Fruit fly (Drosophila melanogaster) whole organism, embryonic: ENCODE results near the gene Pex11c.

ENCODE experiments used
- Antp ChIP-seq: fragments of 200-800 bp; sonication (Bioruptor generic); optimal IDR thresholded peaks from 3 replicates; lab custom pipeline; 2016; ENCODE audit warnings: missing biosample characterization, missing genetic modification characterization
- BEAF-32 ChIP-seq: fragments of 200-800 bp; sonication (Bioruptor generic); optimal IDR thresholded peaks from 3 replicates; lab custom pipeline; 2017; ENCODE audit warnings: missing biosample characterization, missing genetic modification characterization, mild to moderate bottlenecking, moderate library complexity, missing genetic modification reagents
- C15 ChIP-seq: fragments of 200-800 bp; sonication (Bioruptor generic); IDR thresholded peaks from 3 replicates; pipeline ENCODE4 v1.3.6; 2022; ENCODE audit warnings: missing biosample characterization, missing genetic modification characterization
- CG11093 ChIP-seq: fragments of 200-800 bp; sonication (Bioruptor generic); IDR thresholded peaks from 3 replicates; pipeline ENCODE4 v1.3.6; 2022; ENCODE audit warnings: missing biosample characterization, missing genetic modification characterization
- CG12155 ChIP-seq: fragments of 200-800 bp; sonication (Bioruptor generic); optimal IDR thresholded peaks from 3 replicates; lab custom pipeline; 2016; ENCODE audit warnings: missing biosample characterization, missing genetic modification characterization
- CG12391 ChIP-seq: fragments of 200-800 bp; sonication (Bioruptor generic); optimal IDR thresholded peaks from 3 replicates; lab custom pipeline; 2018; ENCODE audit warnings: missing biosample characterization, mild to moderate bottlenecking, missing genetic modification characterization, moderate library complexity
- CG14441 ChIP-seq: fragments of 200-800 bp; sonication (Bioruptor generic); IDR thresholded peaks from 2 replicates; pipeline ENCODE4 v1.3.6; 2022; ENCODE audit warnings: missing biosample characterization, missing genetic modification characterization
- CG14965 ChIP-seq: fragments of 200-800 bp; sonication (Bioruptor generic); optimal IDR thresholded peaks from 2 replicates; lab custom pipeline; 2016; ENCODE audit warnings: missing biosample characterization, missing genetic modification characterization, borderline replicate concordance
- CG1529 ChIP-seq: fragments of 200-800 bp; sonication (Bioruptor generic); optimal IDR thresholded peaks from 3 replicates; lab custom pipeline; 2018; ENCODE audit warnings: missing biosample characterization, missing genetic modification characterization
- CG15479 ChIP-seq: fragments of 200-800 bp; sonication (Bioruptor generic); optimal IDR thresholded peaks from 3 replicates; lab custom pipeline; 2019; ENCODE audit warnings: missing biosample characterization, mild to moderate bottlenecking, missing genetic modification characterization, moderate library complexity
- CG17328 ChIP-seq: fragments of 200-800 bp; sonication (Bioruptor generic); IDR thresholded peaks from 2 replicates; pipeline ENCODE4 v1.3.6; 2022; ENCODE audit warnings: missing biosample characterization, missing genetic modification characterization
- CG17361 ChIP-seq: fragments of 200-800 bp; sonication (Bioruptor generic); IDR thresholded peaks from 3 replicates; pipeline ENCODE4 v1.3.6; 2022; ENCODE audit warnings: missing biosample characterization, missing genetic modification characterization
- CG17568 ChIP-seq: fragments of 200-800 bp; sonication (Bioruptor generic); optimal IDR thresholded peaks from 2 replicates; lab custom pipeline; 2018; ENCODE audit warnings: missing biosample characterization, mild to moderate bottlenecking, missing genetic modification characterization, moderate library complexity
- CG17612 ChIP-seq: fragments of 200-800 bp; sonication (Bioruptor generic); IDR thresholded peaks from 2 replicates; pipeline ENCODE4 v1.3.6; 2022; ENCODE audit warnings: missing biosample characterization, missing genetic modification characterization
- CG18262 ChIP-seq: fragments of 200-800 bp; optimal IDR thresholded peaks from 3 replicates; lab custom pipeline; 2019; ENCODE audit warnings: missing biosample characterization, mild to moderate bottlenecking, missing genetic modification characterization, moderate library complexity
- CG2129 ChIP-seq: fragments of 200-800 bp; sonication (Bioruptor generic); IDR thresholded peaks from 2 replicates; pipeline ENCODE4 v1.3.6; 2022; ENCODE audit warnings: missing biosample characterization, missing genetic modification characterization; ENCODE audit not compliant: partially characterized antibody
- CG2199 ChIP-seq: fragments of 200-800 bp; sonication (Bioruptor generic); IDR thresholded peaks from 3 replicates; pipeline ENCODE4 v1.3.6; 2022; ENCODE audit warnings: missing biosample characterization, missing genetic modification characterization
- CG31224 ChIP-seq: fragments of 200-800 bp; sonication (Bioruptor generic); IDR thresholded peaks from 2 replicates; pipeline ENCODE4 v1.3.6; 2022; ENCODE audit warnings: missing biosample characterization, missing genetic modification characterization
- CG3407 ChIP-seq: fragments of 200-800 bp; sonication (Bioruptor generic); optimal IDR thresholded peaks from 2 replicates; lab custom pipeline; 2018; ENCODE audit warnings: missing biosample characterization, mild to moderate bottlenecking, missing genetic modification characterization
- CG3838 ChIP-seq: fragments of 200-800 bp; sonication (Bioruptor generic); optimal IDR thresholded peaks from 3 replicates; lab custom pipeline; 2016; ENCODE audit warnings: missing biosample characterization, missing genetic modification characterization
- CG4328 ChIP-seq: fragments of 200-800 bp; sonication (Bioruptor generic); optimal IDR thresholded peaks from 3 replicates; lab custom pipeline; 2017; ENCODE audit warnings: missing biosample characterization, missing genetic modification reagents, missing genetic modification characterization
- CG4730 ChIP-seq: fragments of 200-800 bp; sonication (Bioruptor generic); IDR thresholded peaks from 2 replicates; pipeline ENCODE4 v1.3.6; 2022; ENCODE audit warnings: missing biosample characterization, missing genetic modification characterization
- CG7271 ChIP-seq: fragments of 200-800 bp; sonication (Bioruptor generic); optimal IDR thresholded peaks from 2 replicates; lab custom pipeline; 2018; ENCODE audit warnings: missing biosample characterization, mild to moderate bottlenecking, missing genetic modification characterization, moderate library complexity
- CG7963 ChIP-seq: fragments of 200-800 bp; sonication (Bioruptor generic); IDR thresholded peaks from 3 replicates; pipeline ENCODE4 v1.3.6; 2022; ENCODE audit warnings: missing biosample characterization, missing genetic modification characterization; ENCODE audit not compliant: partially characterized antibody
- CG8290 ChIP-seq, 3 experiments: fragments of 200-800 bp; sonication (Bioruptor generic); optimal IDR thresholded peaks; 2 replicates each; lab custom pipeline; 2016 to 2019; ENCODE audit warnings: missing biosample characterization in 3 of 3, missing genetic modification characterization in 3 of 3, mild to moderate bottlenecking in 2 of 3, moderate library complexity in 1 of 3
- Chrac-16 ChIP-seq: fragments of 200-800 bp; sonication (Bioruptor generic); optimal IDR thresholded peaks from 3 replicates; lab custom pipeline; 2016; ENCODE audit warnings: missing biosample characterization, missing genetic modification characterization
- Doc2 ChIP-seq: fragments of 200-800 bp; sonication (Bioruptor generic); IDR thresholded peaks from 2 replicates; pipeline ENCODE4 v1.3.6; 2022; ENCODE audit warnings: missing biosample characterization, missing genetic modification characterization
- Ets97D ChIP-seq: fragments of 200-800 bp; sonication (Bioruptor generic); optimal IDR thresholded peaks from 3 replicates; lab custom pipeline; 2016; ENCODE audit warnings: missing biosample characterization, missing genetic modification characterization
- Hmx ChIP-seq: fragments of 200-800 bp; sonication (Bioruptor generic); optimal IDR thresholded peaks from 2 replicates; lab custom pipeline; 2016; ENCODE audit warnings: missing biosample characterization, missing genetic modification characterization
- Jarid2 ChIP-seq: fragments of 200-800 bp; sonication (Bioruptor generic); optimal IDR thresholded peaks from 3 replicates; lab custom pipeline; 2017; ENCODE audit warnings: mild to moderate bottlenecking, missing biosample characterization, missing genetic modification reagents, missing genetic modification characterization
- Max ChIP-seq: fragments of 200-800 bp; sonication (Bioruptor generic); optimal IDR thresholded peaks from 2 replicates; lab custom pipeline; 2016; ENCODE audit warnings: missing biosample characterization, mild to moderate bottlenecking, missing genetic modification characterization
- Poxn ChIP-seq: fragments of 200-800 bp; sonication (Bioruptor generic); IDR thresholded peaks from 2 replicates; pipeline ENCODE4 v1.3.6; 2022; ENCODE audit warnings: missing biosample characterization, missing genetic modification characterization
- Trl ChIP-seq, 3 experiments: fragments of >200 bp in 2 of 3; fragments of 200-800 bp in 1 of 3; sonication (Bioruptor generic) in 1 of 3; optimal IDR thresholded peaks; 2 replicates in 1 of 3; 3 replicates in 2 of 3; lab custom pipeline; 2016 to 2017; ENCODE audit warnings: missing biosample characterization in 1 of 3, missing genetic modification characterization in 1 of 3
- ac ChIP-seq: fragments of 200-800 bp; sonication (Bioruptor generic); optimal IDR thresholded peaks from 3 replicates; lab custom pipeline; 2017; ENCODE audit warnings: missing biosample characterization, mild to moderate bottlenecking, missing genetic modification characterization
- br ChIP-seq: fragments of >200 bp; optimal IDR thresholded peaks from 2 replicates; lab custom pipeline; 2017
- bsh ChIP-seq, 2 experiments: fragments of 200-800 bp; sonication (Bioruptor generic); optimal IDR thresholded peaks; 2 replicates each; lab custom pipeline; 2017 to 2018; ENCODE audit warnings: mild to moderate bottlenecking in 2 of 2, missing biosample characterization in 2 of 2, missing genetic modification characterization in 2 of 2, moderate library complexity in 1 of 2
- cad ChIP-seq: fragments of >200 bp; optimal IDR thresholded peaks from 2 replicates; lab custom pipeline; 2017; ENCODE audit warnings: missing biosample characterization, missing genetic modification characterization
- chinmo ChIP-seq: fragments of 200-800 bp; sonication (Bioruptor generic); IDR thresholded peaks from 4 replicates; pipeline ENCODE4 v1.3.6; 2022; ENCODE audit warnings: missing biosample characterization, missing genetic modification characterization; ENCODE audit not compliant: partially characterized antibody
- fd64A ChIP-seq: fragments of 200-800 bp; sonication (Bioruptor generic); optimal IDR thresholded peaks from 3 replicates; lab custom pipeline; 2018; ENCODE audit warnings: missing biosample characterization, mild to moderate bottlenecking, missing genetic modification characterization
- lola ChIP-seq, 3 experiments: fragments of >200 bp in 2 of 3; fragments of 200-800 bp in 1 of 3; sonication (Bioruptor generic) in 1 of 3; optimal IDR thresholded peaks; 2 replicates each; lab custom pipeline; 2017 to 2019; ENCODE audit warnings: missing biosample characterization in 3 of 3, missing genetic modification characterization in 3 of 3, mild to moderate bottlenecking in 1 of 3, moderate library complexity in 1 of 3
- luna ChIP-seq: fragments of 200-800 bp; sonication (Bioruptor generic); optimal IDR thresholded peaks from 2 replicates; lab custom pipeline; 2016; ENCODE audit warnings: missing biosample characterization, missing genetic modification characterization
- mam ChIP-seq: fragments of 200-800 bp; sonication (Bioruptor generic); optimal IDR thresholded peaks from 3 replicates; lab custom pipeline; 2016; ENCODE audit warnings: missing biosample characterization, missing genetic modification characterization
- onecut ChIP-seq: fragments of 200-800 bp; sonication (Bioruptor generic); IDR thresholded peaks from 2 replicates; pipeline ENCODE4 v1.3.6; 2022; ENCODE audit warnings: missing biosample characterization, missing genetic modification characterization
- pan ChIP-seq, 4 experiments: fragments of >200 bp in 3 of 4; fragments of 200-800 bp in 1 of 4; sonication (Bioruptor generic) in 1 of 4; optimal IDR thresholded peaks in 3 of 4; IDR thresholded peaks in 1 of 4; 2 replicates each; pipeline versions ENCODE4 v1.3.6 to Lab custom; 2017 to 2022; ENCODE audit warnings: missing biosample characterization in 2 of 4, missing genetic modification characterization in 2 of 4, mixed read lengths in 1 of 4
- salm ChIP-seq: fragments of 200-800 bp; sonication (Bioruptor generic); optimal IDR thresholded peaks from 2 replicates; lab custom pipeline; 2018; ENCODE audit warnings: missing biosample characterization, mild to moderate bottlenecking, missing genetic modification characterization
- schlank ChIP-seq: fragments of 200-800 bp; sonication (Bioruptor generic); optimal IDR thresholded peaks from 2 replicates; lab custom pipeline; 2018; ENCODE audit warnings: missing biosample characterization, mild to moderate bottlenecking, missing genetic modification characterization
- sisA ChIP-seq: fragments of 200-800 bp; sonication (Bioruptor generic); IDR thresholded peaks from 2 replicates; pipeline ENCODE4 v1.3.6; 2022; ENCODE audit warnings: missing biosample characterization, missing genetic modification characterization
- so ChIP-seq: fragments of 200-800 bp; sonication (Bioruptor generic); IDR thresholded peaks from 3 replicates; pipeline ENCODE4 v1.3.6; 2022; ENCODE audit warnings: missing biosample characterization, missing genetic modification characterization
- zen ChIP-seq: fragments of 200-800 bp; sonication (Bioruptor generic); optimal IDR thresholded peaks from 3 replicates; lab custom pipeline; 2018; ENCODE audit warnings: missing biosample characterization, mild to moderate bottlenecking, missing genetic modification characterization, moderate library complexity

The Pex11c gene

dm6 chr3R:23278704-23279379 lies 20.7 kb downstream of the Pex11c start (continued):
- TF ChIP-seq C15 (GFP tag; lab: Robert Waterston, UW) = no peak
- TF ChIP-seq chinmo = 0 out of 4 replicates have a peak, but pooled peaks have one; percentile 53
- no peak for TF ChIP-seq CG7271 (tag; lab: Kevin White, UChicago)
- TF ChIP-seq fd64A (GFP tag; lab: Kevin White, UChicago) = no peak
- TF ChIP-seq mam (GFP tag; lab: Kevin White, UChicago) = no peak
- TF ChIP-seq cad = peak; percentile 36
- no peak for TF ChIP-seq CG3838 (GFP tag; lab: Kevin White, UChicago)
- no peak for TF ChIP-seq CG8290 (GFP tag; optimal IDR thresholded peaks at IDR 0.05; lab: Kevin White, UChicago)
- no peak for TF ChIP-seq CG8290 (tag; optimal IDR thresholded peaks at IDR 0.05; lab: Kevin White, UChicago)
- peak; percentile 48 to 50 for TF ChIP-seq Trl (optimal IDR thresholded peaks at IDR 0.05; lab: Kevin White, UChicago)
- no peak for TF ChIP-seq Trl (GFP tag; optimal IDR thresholded peaks at IDR 0.05; lab: Kevin White, UChicago)
- no peak for TF ChIP-seq Doc2 (GFP tag; lab: Robert Waterston, UW)
- no peak for TF ChIP-seq Jarid2 (GFP tag; lab: Kevin White, UChicago)
- no peak for TF ChIP-seq CG2129
- no peak for TF ChIP-seq bsh (GFP tag; optimal IDR thresholded peaks at IDR 0.05; lab: Kevin White, UChicago)
- no peak for TF ChIP-seq onecut (GFP tag; lab: Robert Waterston, UW)
- no peak for TF ChIP-seq Chrac-16 (GFP tag; lab: Kevin White, UChicago)
- TF ChIP-seq ac (GFP tag; lab: Kevin White, UChicago) = peak; percentile 0
- no peak for TF ChIP-seq luna (GFP tag; lab: Kevin White, UChicago)
- no peak for TF ChIP-seq Antp (GFP tag; lab: Kevin White, UChicago)
- TF ChIP-seq zen (tag; lab: Kevin White, UChicago) = no peak
- peak; percentile 29; the same call in 1 of the 3 replicates for TF ChIP-seq so (GFP tag; lab: Robert Waterston, UW)
- no peak for TF ChIP-seq BEAF-32 (GFP tag; lab: Kevin White, UChicago)
- TF ChIP-seq CG11093 (GFP tag; lab: Robert Waterston, UW) = no peak
- no peak for TF ChIP-seq salm
- TF ChIP-seq CG17361 = no peak
- TF ChIP-seq br = no peak
- no peak for TF ChIP-seq CG14441 (GFP tag; lab: Robert Waterston, UW)
- TF ChIP-seq CG4328 (GFP tag; lab: Kevin White, UChicago) = no peak
- no peak for TF ChIP-seq CG1529 (GFP tag; lab: Kevin White, UChicago)
- TF ChIP-seq CG4730 (GFP tag; lab: Robert Waterston, UW) = no peak
- TF ChIP-seq CG17568 (GFP tag; lab: Kevin White, UChicago) = no peak
- TF ChIP-seq CG18262 = no peak
- TF ChIP-seq Max (GFP tag; lab: Kevin White, UChicago) = no peak
- TF ChIP-seq Poxn = no peak
- TF ChIP-seq schlank (tag; lab: Kevin White, UChicago) = no peak
- TF ChIP-seq CG2199 (GFP tag; lab: Robert Waterston, UW) = no peak
- no peak for TF ChIP-seq CG14965 (GFP tag; lab: Kevin White, UChicago)
- peak; percentile 29 for TF ChIP-seq Ets97D
- no peak for TF ChIP-seq CG17328 (GFP tag; lab: Robert Waterston, UW)
- TF ChIP-seq CG31224 (GFP tag; lab: Robert Waterston, UW) = no peak
- no peak for TF ChIP-seq sisA
- no peak for TF ChIP-seq CG3407 (GFP tag; lab: Kevin White, UChicago)
- TF ChIP-seq CG12155 (GFP tag; lab: Kevin White, UChicago) = no peak
- no peak for TF ChIP-seq Hmx
- TF ChIP-seq CG15479 (GFP tag; lab: Kevin White, UChicago) = peak; percentile 87
- TF ChIP-seq lola (GFP tag; optimal IDR thresholded peaks at IDR 0.05; lab: Kevin White, UChicago) = no peak
- no peak for TF ChIP-seq pan (optimal IDR thresholded peaks at IDR 0.05; lab: Kevin White, UChicago)
- no peak for TF ChIP-seq pan (GFP tag; optimal IDR thresholded peaks at IDR 0.05 in 1 of 2, IDR thresholded peaks at IDR 0.05 in 1 of 2)
- no peak for TF ChIP-seq CG7963 (GFP tag; lab: Robert Waterston, UW)
- TF ChIP-seq CG12391 (tag; lab: Kevin White, UChicago) = no peak
- TF ChIP-seq CG17612 (GFP tag; lab: Robert Waterston, UW) = no peak
